Worm (Caenorhabditis elegans): ENCODE results near the gene T05A7.12.

DNA sequence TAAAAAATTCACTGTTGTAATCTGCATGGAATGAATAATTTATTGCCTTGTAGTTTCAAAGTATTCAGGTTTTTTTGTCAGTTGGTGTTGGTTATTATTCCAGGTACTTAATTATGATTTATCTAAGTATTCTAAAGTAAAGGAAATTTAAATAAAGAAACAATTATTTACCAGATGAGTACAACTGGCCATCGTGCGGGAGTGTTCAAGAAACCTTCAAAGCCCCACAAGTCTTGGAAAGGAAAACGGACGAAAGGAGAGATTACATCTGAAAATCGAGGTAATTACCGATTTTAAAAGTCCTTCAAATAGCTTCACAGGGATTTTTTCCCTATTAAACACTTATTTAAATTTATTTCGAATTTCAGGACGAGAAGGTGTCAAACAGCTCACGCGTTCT, 47.0 kb upstream of the T05A7.12 start, which contains the start of gene tag-151:
- TF ChIP-seq ceh-91 (GFP tag; IDR thresholded peaks at IDR 0.05), result no peak
- TF ChIP-seq sptf-2 (GFP tag; optimal IDR thresholded peaks at IDR 0.05), result no peak
- TF ChIP-seq ekl-4 (GFP tag; IDR thresholded peaks at IDR 0.05), result peak; percentile 49; the same call in 1 of the 2 replicates
- peak; percentile 73 for TF ChIP-seq Y56A3A.18 (GFP tag; IDR thresholded peaks at IDR 0.05)
- TF ChIP-seq ceh-100 (GFP tag; IDR thresholded peaks at IDR 0.05), result no peak
- TF ChIP-seq B0019.2 (GFP tag; conservative IDR thresholded peaks at IDR 0.05), result no peak
- TF ChIP-seq snpc-1.1 (tag; optimal IDR thresholded peaks at IDR 0.05; ENCODE audit: insufficient read depth), result no peak
